Fruit fly (Drosophila melanogaster) whole organism, embryonic: Measurements from ENCODE around the gene Nckx30C.

Experiments
- Asciz ChIP-seq: fragments of 200-800 bp; sonication (Bioruptor generic); optimal IDR thresholded peaks from 2 replicates; lab custom pipeline; 2017; ENCODE audit warnings: missing biosample characterization, mild to moderate bottlenecking, missing genetic modification characterization, missing genetic modification reagents
- Bgb ChIP-seq: fragments of 200-800 bp; sonication (Bioruptor generic); IDR thresholded peaks from 2 replicates; pipeline ENCODE4 v1.3.6; 2022; ENCODE audit warnings: missing biosample characterization, missing genetic modification characterization; ENCODE audit not compliant: partially characterized antibody
- Blimp-1 ChIP-seq: fragments of 200-800 bp; sonication (Bioruptor generic); optimal IDR thresholded peaks from 3 replicates; lab custom pipeline; 2018; ENCODE audit warnings: missing biosample characterization, missing genetic modification characterization, mild to moderate bottlenecking, moderate library complexity, missing genetic modification reagents
- CG10543 ChIP-seq: fragments of 200-800 bp; sonication (Bioruptor generic); optimal IDR thresholded peaks from 3 replicates; lab custom pipeline; 2017; ENCODE audit warnings: missing biosample characterization, mild to moderate bottlenecking, missing genetic modification characterization, moderate library complexity
- CG11456 ChIP-seq: fragments of 200-800 bp; sonication (Bioruptor generic); IDR thresholded peaks from 3 replicates; pipeline ENCODE4 v1.3.6; 2022; ENCODE audit warnings: missing biosample characterization, missing genetic modification characterization
- CG15601 ChIP-seq: fragments of 200-800 bp; sonication (Bioruptor generic); optimal IDR thresholded peaks from 3 replicates; lab custom pipeline; 2019; ENCODE audit warnings: missing biosample characterization, mild to moderate bottlenecking, missing genetic modification characterization, moderate library complexity
- CG17385 ChIP-seq: fragments of 200-800 bp; sonication (Bioruptor generic); optimal IDR thresholded peaks from 3 replicates; lab custom pipeline; 2018; ENCODE audit warnings: missing biosample characterization, mild to moderate bottlenecking, missing genetic modification characterization
- CG1832 ChIP-seq: fragments of 200-800 bp; sonication (Bioruptor generic); optimal IDR thresholded peaks from 2 replicates; lab custom pipeline; 2017; ENCODE audit warnings: missing biosample characterization, mild to moderate bottlenecking, missing genetic modification characterization, inconsistent platforms
- CG2199 ChIP-seq: fragments of 200-800 bp; sonication (Bioruptor generic); IDR thresholded peaks from 3 replicates; pipeline ENCODE4 v1.3.6; 2022; ENCODE audit warnings: missing biosample characterization, missing genetic modification characterization
- CG2712 ChIP-seq: fragments of 200-800 bp; optimal IDR thresholded peaks from 3 replicates; lab custom pipeline; 2019; ENCODE audit warnings: missing biosample characterization, mild to moderate bottlenecking, missing genetic modification characterization, moderate library complexity
- CG3163 ChIP-seq: fragments of 200-800 bp; sonication (Bioruptor generic); optimal IDR thresholded peaks from 3 replicates; lab custom pipeline; 2016; ENCODE audit warnings: missing biosample characterization, missing genetic modification characterization
- CG32532 ChIP-seq: fragments of 200-800 bp; sonication (Bioruptor generic); IDR thresholded peaks from 2 replicates; pipeline ENCODE4 v1.3.6; 2022; ENCODE audit warnings: missing biosample characterization, missing genetic modification characterization
- CG34376 ChIP-seq: fragments of 200-800 bp; sonication (Bioruptor generic); optimal IDR thresholded peaks from 2 replicates; lab custom pipeline; 2018; ENCODE audit warnings: missing biosample characterization, mild to moderate bottlenecking, missing genetic modification characterization
- CG6765 ChIP-seq: fragments of 200-800 bp; sonication (Bioruptor generic); optimal IDR thresholded peaks from 3 replicates; lab custom pipeline; 2017; ENCODE audit warnings: missing biosample characterization, mild to moderate bottlenecking, missing genetic modification characterization
- CG6854 ChIP-seq: fragments of 200-800 bp; sonication (Bioruptor generic); optimal IDR thresholded peaks from 3 replicates; lab custom pipeline; 2017; ENCODE audit warnings: missing biosample characterization, mild to moderate bottlenecking, missing genetic modification characterization
- D19A ChIP-seq: fragments of 200-800 bp; optimal IDR thresholded peaks from 3 replicates; lab custom pipeline; 2019; ENCODE audit warnings: missing biosample characterization, mild to moderate bottlenecking, missing genetic modification characterization, moderate library complexity
- D19B ChIP-seq: fragments of 200-800 bp; sonication (Bioruptor generic); optimal IDR thresholded peaks from 2 replicates; lab custom pipeline; 2017; ENCODE audit warnings: missing biosample characterization, mild to moderate bottlenecking, missing genetic modification characterization
- Deaf1 ChIP-seq: fragments of 200-800 bp; optimal IDR thresholded peaks from 3 replicates; lab custom pipeline; 2019; ENCODE audit warnings: missing biosample characterization, mild to moderate bottlenecking, missing genetic modification characterization, moderate library complexity
- Fer1 ChIP-seq: fragments of 200-800 bp; sonication (Bioruptor generic); optimal IDR thresholded peaks from 2 replicates; lab custom pipeline; 2017; ENCODE audit warnings: missing biosample characterization, mild to moderate bottlenecking, missing genetic modification characterization
- H2.0 ChIP-seq: fragments of 200-800 bp; sonication (Bioruptor generic); IDR thresholded peaks from 2 replicates; pipeline ENCODE4 v1.3.6; 2022; ENCODE audit warnings: missing biosample characterization, missing genetic modification characterization
- HLHmδ ChIP-seq: fragments of 200-800 bp; sonication (Bioruptor generic); optimal IDR thresholded peaks from 2 replicates; lab custom pipeline; 2018; ENCODE audit warnings: missing biosample characterization, mild to moderate bottlenecking, missing genetic modification characterization, moderate library complexity
- HmgZ ChIP-seq: fragments of 200-800 bp; sonication (Bioruptor generic); optimal IDR thresholded peaks from 2 replicates; lab custom pipeline; 2018; ENCODE audit warnings: missing biosample characterization, mild to moderate bottlenecking, missing genetic modification characterization
- Jarid2 ChIP-seq: fragments of 200-800 bp; sonication (Bioruptor generic); optimal IDR thresholded peaks from 3 replicates; lab custom pipeline; 2017; ENCODE audit warnings: mild to moderate bottlenecking, missing biosample characterization, missing genetic modification reagents, missing genetic modification characterization
- Max ChIP-seq: fragments of 200-800 bp; sonication (Bioruptor generic); optimal IDR thresholded peaks from 2 replicates; lab custom pipeline; 2016; ENCODE audit warnings: missing biosample characterization, mild to moderate bottlenecking, missing genetic modification characterization
- Med ChIP-seq: fragments of 200-800 bp; sonication (Bioruptor generic); peaks from one replicate; lab custom pipeline; 2016; ENCODE audit warnings: missing biosample characterization, missing genetic modification characterization, mild to moderate bottlenecking, inconsistent platforms, moderate library complexity
- PHDP ChIP-seq: fragments of 200-800 bp; sonication (Bioruptor generic); optimal IDR thresholded peaks from 3 replicates; lab custom pipeline; 2018; ENCODE audit warnings: missing biosample characterization, mild to moderate bottlenecking, missing genetic modification characterization, moderate library complexity
- Pdp1 ChIP-seq, 2 experiments: fragments of 200-800 bp; sonication (Bioruptor generic); optimal IDR thresholded peaks; 3 replicates each; lab custom pipeline; 2016; ENCODE audit warnings: missing biosample characterization in 2 of 2, missing genetic modification characterization in 2 of 2, mild to moderate bottlenecking in 1 of 2, moderate library complexity in 1 of 2
- YL-1 ChIP-seq: fragments of 200-800 bp; sonication (Bioruptor generic); optimal IDR thresholded peaks from 3 replicates; lab custom pipeline; 2017; ENCODE audit warnings: missing biosample characterization, mild to moderate bottlenecking, missing genetic modification characterization
- abd-A ChIP-seq: fragments of 200-800 bp; sonication (Bioruptor generic); optimal IDR thresholded peaks from 3 replicates; lab custom pipeline; 2019; ENCODE audit warnings: missing biosample characterization, mild to moderate bottlenecking, missing genetic modification characterization, moderate library complexity
- bigmax ChIP-seq: fragments of 200-800 bp; sonication (Bioruptor generic); optimal IDR thresholded peaks from 2 replicates; lab custom pipeline; 2018; ENCODE audit warnings: missing biosample characterization, mild to moderate bottlenecking, missing genetic modification characterization
- cg ChIP-seq: fragments of 200-800 bp; sonication (Bioruptor generic); optimal IDR thresholded peaks from 3 replicates; lab custom pipeline; 2019; ENCODE audit warnings: missing biosample characterization, mild to moderate bottlenecking, missing genetic modification characterization, moderate library complexity
- chm ChIP-seq: fragments of 200-800 bp; sonication (Bioruptor generic); IDR thresholded peaks from 2 replicates; pipeline ENCODE4 v1.3.6; 2022; ENCODE audit warnings: missing biosample characterization, missing genetic modification characterization
- corto ChIP-seq: fragments of 200-800 bp; sonication (Bioruptor generic); optimal IDR thresholded peaks from 2 replicates; lab custom pipeline; 2016; ENCODE audit warnings: missing biosample characterization, mild to moderate bottlenecking, missing genetic modification characterization, moderate library complexity
- cwo ChIP-seq: fragments of 200-800 bp; sonication (Bioruptor generic); optimal IDR thresholded peaks from 3 replicates; lab custom pipeline; 2017; ENCODE audit warnings: missing biosample characterization, missing genetic modification characterization, mild to moderate bottlenecking, moderate library complexity, missing genetic modification reagents
- grau ChIP-seq: fragments of 200-800 bp; optimal IDR thresholded peaks from 3 replicates; lab custom pipeline; 2019; ENCODE audit warnings: missing biosample characterization, mild to moderate bottlenecking, missing genetic modification characterization, moderate library complexity
- kni ChIP-seq: fragments of 200-800 bp; sonication (Bioruptor generic); optimal IDR thresholded peaks from 3 replicates; lab custom pipeline; 2017; ENCODE audit warnings: mild to moderate bottlenecking, missing biosample characterization, missing genetic modification reagents, missing genetic modification characterization
- mirr ChIP-seq: fragments of 200-800 bp; sonication (Bioruptor generic); optimal IDR thresholded peaks from 3 replicates; lab custom pipeline; 2018; ENCODE audit warnings: missing biosample characterization, mild to moderate bottlenecking, missing genetic modification characterization
- oc ChIP-seq: fragments of 200-800 bp; sonication (Bioruptor generic); optimal IDR thresholded peaks from 2 replicates; lab custom pipeline; 2018; ENCODE audit warnings: missing biosample characterization, mild to moderate bottlenecking, missing genetic modification characterization, moderate library complexity
- pan ChIP-seq, 4 experiments: fragments of >200 bp in 3 of 4; fragments of 200-800 bp in 1 of 4; sonication (Bioruptor generic) in 1 of 4; optimal IDR thresholded peaks in 3 of 4; IDR thresholded peaks in 1 of 4; 2 replicates each; pipeline versions ENCODE4 v1.3.6 to Lab custom; 2017 to 2022; ENCODE audit warnings: missing biosample characterization in 2 of 4, missing genetic modification characterization in 2 of 4, mixed read lengths in 1 of 4
- sens-2 ChIP-seq: fragments of 200-800 bp; sonication (Bioruptor generic); IDR thresholded peaks from 2 replicates; pipeline ENCODE4 v1.3.6; 2022; ENCODE audit warnings: missing biosample characterization, missing genetic modification characterization
- sim ChIP-seq: fragments of 200-800 bp; sonication (Bioruptor generic); IDR thresholded peaks from 2 replicates; pipeline ENCODE4 v1.3.6; 2022; ENCODE audit warnings: missing biosample characterization, missing genetic modification characterization
- so ChIP-seq: fragments of 200-800 bp; sonication (Bioruptor generic); IDR thresholded peaks from 3 replicates; pipeline ENCODE4 v1.3.6; 2022; ENCODE audit warnings: missing biosample characterization, missing genetic modification characterization
- sr ChIP-seq: fragments of 200-800 bp; sonication (Bioruptor generic); IDR thresholded peaks from 3 replicates; pipeline ENCODE4 v1.3.6; 2022; ENCODE audit warnings: missing biosample characterization, missing genetic modification characterization
- ssp ChIP-seq: fragments of 200-800 bp; sonication (Bioruptor generic); IDR thresholded peaks from 2 replicates; pipeline ENCODE4 v1.3.6; 2022; ENCODE audit warnings: missing biosample characterization, missing genetic modification characterization
- stwl ChIP-seq: fragments of 200-800 bp; sonication (Bioruptor generic); optimal IDR thresholded peaks from 3 replicates; lab custom pipeline; 2018; ENCODE audit warnings: missing biosample characterization, mild to moderate bottlenecking, missing genetic modification characterization, moderate library complexity
- tna ChIP-seq: fragments of 200-800 bp; sonication (Bioruptor generic); IDR thresholded peaks from 2 replicates; pipeline ENCODE4 v1.3.6; 2022; ENCODE audit warnings: missing biosample characterization, missing genetic modification characterization; ENCODE audit not compliant: partially characterized antibody
- wek ChIP-seq: fragments of 200-800 bp; sonication (Bioruptor generic); optimal IDR thresholded peaks from 3 replicates; lab custom pipeline; 2018; ENCODE audit warnings: missing biosample characterization, mild to moderate bottlenecking, missing genetic modification characterization, moderate library complexity
- zen ChIP-seq: fragments of 200-800 bp; sonication (Bioruptor generic); optimal IDR thresholded peaks from 3 replicates; lab custom pipeline; 2018; ENCODE audit warnings: missing biosample characterization, mild to moderate bottlenecking, missing genetic modification characterization, moderate library complexity

Nckx30C gene

DNA sequence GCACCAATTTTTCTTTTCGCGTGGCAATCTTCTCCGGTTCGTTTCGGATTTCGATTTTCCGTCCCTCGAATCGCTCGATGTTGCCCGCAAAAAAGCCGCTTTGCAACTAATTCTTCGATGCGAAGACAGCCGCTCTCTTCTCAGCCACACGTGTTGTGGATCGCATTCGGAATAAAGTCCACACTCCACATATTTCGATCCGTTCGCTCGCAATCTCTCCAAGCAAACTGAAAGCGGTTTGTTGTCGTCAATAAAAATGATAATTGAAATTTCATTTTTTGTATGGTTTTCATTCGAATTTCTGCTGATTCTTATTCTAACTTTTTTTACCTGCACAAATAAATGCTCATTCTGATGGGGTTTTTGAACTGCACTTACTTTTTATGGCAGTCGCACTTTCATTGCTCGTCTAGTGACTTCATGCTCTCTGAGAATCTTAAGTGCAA is 40.4 kb downstream of the Nckx30C start, which contains the start of gene CG31710 (continued):
- peak; percentile 16 for TF ChIP-seq CG2712 (tag; lab: Kevin White, UChicago)
- peak; percentile 82 for TF ChIP-seq Med
- peak; percentile 29; the same call in 1 of the 2 replicates for TF ChIP-seq sim (GFP tag; lab: Robert Waterston, UW)
- TF ChIP-seq D19B, result no peak
- TF ChIP-seq CG34376, result peak; percentile 20
- peak; percentile 62 for TF ChIP-seq kni (GFP tag; lab: Kevin White, UChicago)
- peak; percentile 32 for TF ChIP-seq Max (GFP tag; lab: Kevin White, UChicago)
- 0 out of 3 replicates have a peak, but pooled peaks have one; percentile 56 for TF ChIP-seq so (GFP tag; lab: Robert Waterston, UW)
- peak; percentile 7 for TF ChIP-seq grau (tag; lab: Kevin White, UChicago)
- TF ChIP-seq sens-2 (GFP tag; lab: Robert Waterston, UW), result peak; percentile 18; the same call in 1 of the 2 replicates
- TF ChIP-seq tna (GFP tag; lab: Robert Waterston, UW), result 0 out of 2 replicates have a peak, but pooled peaks have one; percentile 41
- no peak for TF ChIP-seq pan (optimal IDR thresholded peaks at IDR 0.05; lab: Kevin White, UChicago)
- TF ChIP-seq pan (GFP tag; optimal IDR thresholded peaks at IDR 0.05 in 1 of 2, IDR thresholded peaks at IDR 0.05 in 1 of 2), result peak in 1 of 2 experiments; percentile 15
- peak; percentile 59; the same call in 1 of the 2 replicates for TF ChIP-seq chm (GFP tag; lab: Robert Waterston, UW)
- no peak for TF ChIP-seq zen (tag; lab: Kevin White, UChicago)
- TF ChIP-seq oc, result peak; percentile 44
- TF ChIP-seq Bgb (GFP tag; lab: Robert Waterston, UW), result peak; percentile 47; the same call in 1 of the 2 replicates
- TF ChIP-seq PHDP (tag; lab: Kevin White, UChicago), result peak; percentile 28
- peak; percentile 78 for TF ChIP-seq HLHmδ (GFP tag; lab: Kevin White, UChicago)
- peak; percentile 49 for TF ChIP-seq YL-1
- peak; percentile 17 for TF ChIP-seq Fer1
- TF ChIP-seq CG1832 (GFP tag; lab: Kevin White, UChicago), result no peak
- TF ChIP-seq stwl (tag; lab: Kevin White, UChicago), result peak; percentile 30
- peak; percentile 46 for TF ChIP-seq HmgZ (tag; lab: Kevin White, UChicago)
- TF ChIP-seq CG11456 (GFP tag; lab: Robert Waterston, UW), result no peak
- no peak for TF ChIP-seq ssp (GFP tag; lab: Robert Waterston, UW)
- no peak for TF ChIP-seq CG3163 (GFP tag; lab: Kevin White, UChicago)
- TF ChIP-seq corto (GFP tag; lab: Kevin White, UChicago), result no peak
- peak; percentile 60 for TF ChIP-seq abd-A (tag; lab: Kevin White, UChicago)
- TF ChIP-seq CG15601, result peak; percentile 26
- TF ChIP-seq mirr, result peak; percentile 22
- TF ChIP-seq Deaf1 (tag; lab: Kevin White, UChicago), result no peak
- TF ChIP-seq CG17385 (GFP tag; lab: Kevin White, UChicago), result peak; percentile 22
- no peak for TF ChIP-seq D19A (tag; lab: Kevin White, UChicago)
- no peak for TF ChIP-seq H2.0
- TF ChIP-seq bigmax (GFP tag; lab: Kevin White, UChicago), result no peak
- peak; percentile 47 for TF ChIP-seq Blimp-1 (GFP tag; lab: Kevin White, UChicago)
- no peak for TF ChIP-seq sr (GFP tag; lab: Robert Waterston, UW)
- peak in 1 of 2 experiments; percentile 48 for TF ChIP-seq Pdp1 (GFP tag; optimal IDR thresholded peaks at IDR 0.05; lab: Kevin White, UChicago)
- TF ChIP-seq CG6854 (GFP tag; lab: Kevin White, UChicago), result peak; percentile 16
- peak; percentile 96 for TF ChIP-seq cwo (GFP tag; lab: Kevin White, UChicago)
- TF ChIP-seq CG2199 (GFP tag; lab: Robert Waterston, UW), result peak; percentile 59; the same call in 1 of the 3 replicates
- peak; percentile 16 for TF ChIP-seq CG10543 (GFP tag; lab: Kevin White, UChicago)
- no peak for TF ChIP-seq cg (GFP tag; lab: Kevin White, UChicago)
- peak; percentile 89 for TF ChIP-seq Jarid2
- TF ChIP-seq CG32532 (GFP tag; lab: Robert Waterston, UW), result peak; percentile 30; the same call in 1 of the 2 replicates
- peak; percentile 37 for TF ChIP-seq wek (GFP tag; lab: Kevin White, UChicago)
- TF ChIP-seq CG6765, result peak; percentile 15
- TF ChIP-seq Asciz (GFP tag; lab: Kevin White, UChicago), result peak; percentile 8
